Worm (Caenorhabditis elegans): Measurements from ENCODE around the gene F36H5.10.

F36H5.10 gene

ce11 chrII:1750413-1750812, 6.7 kb upstream of the F36H5.10 start, which contains the start of the genes F36H5.13 and F36H5.8:
Gene F36H5.13, minus strand, starts transcription at chrII:1750513.
Gene F36H5.8, minus strand, starts transcription at chrII:1750686.
- TF ChIP-seq ceh-36 (tag; optimal IDR thresholded peaks at IDR 0.05) (no peak), hnd-1 (tag; optimal IDR thresholded peaks at IDR 0.05) (no peak), sea-1 (GFP tag; conservative IDR thresholded peaks at IDR 0.05) (no peak), ets-7 (tag; optimal IDR thresholded peaks at IDR 0.05) (no peak), ama-1 (optimal IDR thresholded peaks at IDR 0.05) (no peak), F13C5.2 (tag; optimal IDR thresholded peaks at IDR 0.05) (no peak), pes-1 (GFP tag; IDR thresholded peaks at IDR 0.05) (no peak)

ce11 chrII:1752990-1753389, 4.1 kb upstream of the F36H5.10 start, which contains the start of gene F36H5.9:
Gene F36H5.9, minus strand, starts transcription at chrII:1753090.
- TF ChIP-seq hnd-1 (tag; optimal IDR thresholded peaks at IDR 0.05): no peak
- TF ChIP-seq pes-1 (GFP tag; IDR thresholded peaks at IDR 0.05): no peak
- no peak for TF ChIP-seq tbx-37 (GFP tag; conservative IDR thresholded peaks at IDR 0.05)
- no peak for TF ChIP-seq tra-4 (tag; optimal IDR thresholded peaks at IDR 0.05)
- TF ChIP-seq hmbx-1 (tag; optimal IDR thresholded peaks at IDR 0.05): no peak
- no peak for TF ChIP-seq F13C5.2 (tag; optimal IDR thresholded peaks at IDR 0.05)
- TF ChIP-seq hmg-4 (GFP tag; optimal IDR thresholded peaks at IDR 0.05): no peak
- no peak for TF ChIP-seq ceh-13 (GFP tag; optimal IDR thresholded peaks at IDR 0.05)
- TF ChIP-seq sea-1 (GFP tag; conservative IDR thresholded peaks at IDR 0.05): no peak
- no peak for TF ChIP-seq ets-7 (tag; optimal IDR thresholded peaks at IDR 0.05)
- no peak for TF ChIP-seq B0310.2 (tag; optimal IDR thresholded peaks at IDR 0.05)
- no peak for TF ChIP-seq flt-1 (GFP tag; IDR thresholded peaks at IDR 0.05)
- no peak for TF ChIP-seq ceh-36 (tag; optimal IDR thresholded peaks at IDR 0.05)
- TF ChIP-seq ama-1 (optimal IDR thresholded peaks at IDR 0.05): no peak
- no peak for TF ChIP-seq tbx-11 (GFP tag; IDR thresholded peaks at IDR 0.05)
- TF ChIP-seq scrt-1 (GFP tag; IDR thresholded peaks at IDR 0.05): no peak
- no peak for TF ChIP-seq aly-1 (tag; optimal IDR thresholded peaks at IDR 0.05)

ce11 chrII:1756072-1756471, 1.1 kb upstream of the F36H5.10 start, which contains the start of gene F36H5.17:
Gene F36H5.17, minus strand, starts transcription at chrII:1756172.
- TF ChIP-seq tra-4 (tag; optimal IDR thresholded peaks at IDR 0.05) (no peak), ets-7 (tag; optimal IDR thresholded peaks at IDR 0.05) (no peak), flt-1 (GFP tag; IDR thresholded peaks at IDR 0.05) (no peak), hnd-1 (tag; optimal IDR thresholded peaks at IDR 0.05) (no peak)

ce11 chrII:1756582-1756981, 551 bp upstream of the F36H5.10 start, which contains the start of gene fbxb-53:
Gene fbxb-53, plus strand, starts transcription at chrII:1756882.
- TF ChIP-seq ets-7 (tag; optimal IDR thresholded peaks at IDR 0.05): no peak
- no peak for TF ChIP-seq pes-1 (GFP tag; IDR thresholded peaks at IDR 0.05)
- no peak for TF ChIP-seq sea-1 (GFP tag; conservative IDR thresholded peaks at IDR 0.05)
- no peak for TF ChIP-seq hmbx-1 (tag; optimal IDR thresholded peaks at IDR 0.05)
- no peak for TF ChIP-seq tbx-11 (GFP tag; IDR thresholded peaks at IDR 0.05)
- no peak for TF ChIP-seq tbx-37 (GFP tag; conservative IDR thresholded peaks at IDR 0.05)
- TF ChIP-seq tra-4 (tag; optimal IDR thresholded peaks at IDR 0.05): no peak
- no peak for TF ChIP-seq ceh-13 (GFP tag; optimal IDR thresholded peaks at IDR 0.05)
- TF ChIP-seq B0310.2 (tag; optimal IDR thresholded peaks at IDR 0.05): no peak
- TF ChIP-seq flt-1 (GFP tag; IDR thresholded peaks at IDR 0.05): no peak
- no peak for TF ChIP-seq F13C5.2 (tag; optimal IDR thresholded peaks at IDR 0.05)

- no peak for TF ChIP-seq pes-1 (GFP tag; IDR thresholded peaks at IDR 0.05)
- TF ChIP-seq tbx-11 (GFP tag; IDR thresholded peaks at IDR 0.05): no peak
- TF ChIP-seq hmbx-1 (tag; optimal IDR thresholded peaks at IDR 0.05): no peak
- no peak for TF ChIP-seq hmg-4 (GFP tag; optimal IDR thresholded peaks at IDR 0.05)
- TF ChIP-seq ama-1 (optimal IDR thresholded peaks at IDR 0.05): no peak
These were observed 2.5 kb downstream of the F36H5.10 start, which contains the start of gene F36H5.18 for ce11 chrII:1759602-1760001. Gene F36H5.18, plus strand, starts transcription at chrII:1759902.

ce11 chrII:1761564-1761963, 4.4 kb downstream of the F36H5.10 start, which contains the start of gene F36H5.4:
Gene F36H5.4, plus strand, starts transcription at chrII:1761864.
- TF ChIP-seq F13C5.2 (tag; optimal IDR thresholded peaks at IDR 0.05): no peak
- no peak for TF ChIP-seq ama-1 (optimal IDR thresholded peaks at IDR 0.05)
- no peak for TF ChIP-seq ceh-13 (GFP tag; optimal IDR thresholded peaks at IDR 0.05)
- TF ChIP-seq hnd-1 (tag; optimal IDR thresholded peaks at IDR 0.05): no peak
- no peak for TF ChIP-seq hmg-4 (GFP tag; optimal IDR thresholded peaks at IDR 0.05)
- TF ChIP-seq flt-1 (GFP tag; IDR thresholded peaks at IDR 0.05): no peak
- no peak for TF ChIP-seq scrt-1 (GFP tag; IDR thresholded peaks at IDR 0.05)
- TF ChIP-seq tbx-37 (GFP tag; conservative IDR thresholded peaks at IDR 0.05): no peak
- TF ChIP-seq ets-7 (tag; optimal IDR thresholded peaks at IDR 0.05): no peak
- TF ChIP-seq hmbx-1 (tag; optimal IDR thresholded peaks at IDR 0.05): no peak
- TF ChIP-seq pes-1 (GFP tag; IDR thresholded peaks at IDR 0.05): no peak

ce11 chrII:1763072-1763471, 5.9 kb downstream of the F36H5.10 start, which contains the start of gene math-28:
Gene math-28, plus strand, starts transcription at chrII:1763372.
- TF ChIP-seq B0310.2 (tag; optimal IDR thresholded peaks at IDR 0.05) (no peak), tbx-11 (GFP tag; IDR thresholded peaks at IDR 0.05) (no peak), scrt-1 (GFP tag; IDR thresholded peaks at IDR 0.05) (no peak), hmg-4 (GFP tag; optimal IDR thresholded peaks at IDR 0.05) (no peak), pes-1 (GFP tag; IDR thresholded peaks at IDR 0.05) (no peak), tbx-37 (GFP tag; conservative IDR thresholded peaks at IDR 0.05) (no peak), sea-1 (GFP tag; conservative IDR thresholded peaks at IDR 0.05) (no peak)

ce11 chrII:1766715-1767114, 9.6 kb downstream of the F36H5.10 start:
- no peak for TF ChIP-seq tbx-11 (GFP tag; IDR thresholded peaks at IDR 0.05)
- TF ChIP-seq ama-1 (optimal IDR thresholded peaks at IDR 0.05): no peak
- no peak for TF ChIP-seq pes-1 (GFP tag; IDR thresholded peaks at IDR 0.05)
- TF ChIP-seq hmbx-1 (tag; optimal IDR thresholded peaks at IDR 0.05): no peak
- TF ChIP-seq aly-1 (tag; optimal IDR thresholded peaks at IDR 0.05): no peak
- TF ChIP-seq F13C5.2 (tag; optimal IDR thresholded peaks at IDR 0.05): no peak
- no peak for TF ChIP-seq sea-1 (GFP tag; conservative IDR thresholded peaks at IDR 0.05)
- no peak for TF ChIP-seq flt-1 (GFP tag; IDR thresholded peaks at IDR 0.05)
- TF ChIP-seq tra-4 (tag; optimal IDR thresholded peaks at IDR 0.05): no peak
- TF ChIP-seq ceh-13 (GFP tag; optimal IDR thresholded peaks at IDR 0.05): no peak
- TF ChIP-seq hnd-1 (tag; optimal IDR thresholded peaks at IDR 0.05): no peak
- no peak for TF ChIP-seq hmg-4 (GFP tag; optimal IDR thresholded peaks at IDR 0.05)
- no peak for TF ChIP-seq scrt-1 (GFP tag; IDR thresholded peaks at IDR 0.05)
- no peak for TF ChIP-seq ets-7 (tag; optimal IDR thresholded peaks at IDR 0.05)
- TF ChIP-seq tbx-37 (GFP tag; conservative IDR thresholded peaks at IDR 0.05): no peak
- no peak for TF ChIP-seq ceh-36 (tag; optimal IDR thresholded peaks at IDR 0.05)

Measured in whole organism, early embryonic.